Worm (Caenorhabditis elegans): ENCODE results near the gene F35G2.3.

F35G2.3 gene

DNA sequence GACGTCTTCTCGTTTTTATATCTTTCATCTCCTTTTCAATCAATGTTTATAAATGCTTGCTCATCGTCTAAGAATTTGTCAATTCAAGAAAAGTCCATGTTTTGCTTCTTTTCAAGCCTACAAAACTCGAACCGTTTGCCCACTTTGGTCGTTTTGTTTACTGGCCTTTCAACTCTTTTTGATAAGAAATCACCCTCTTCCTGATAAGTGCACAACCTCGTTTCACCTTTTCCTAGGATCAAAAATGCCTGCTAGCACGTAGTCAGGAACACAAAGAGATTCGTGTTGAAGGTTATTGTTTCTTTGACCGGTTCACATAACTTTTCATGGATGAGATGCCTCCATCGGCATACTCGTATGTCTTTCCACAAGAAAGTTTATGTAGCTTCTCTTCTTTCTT, 12.8 kb upstream of the F35G2.3 start:
- TF ChIP-seq tab-1 (GFP tag; IDR thresholded peaks at IDR 0.05) (no peak), ztf-29 (GFP tag; IDR thresholded peaks at IDR 0.05) (no peak), T22C8.4 (GFP tag; IDR thresholded peaks at IDR 0.05) (no peak), flt-1 (GFP tag; IDR thresholded peaks at IDR 0.05) (no peak), med-1 (GFP tag; optimal IDR thresholded peaks at IDR 0.05; ENCODE audit: insufficient read depth) (no peak), klf-2 (GFP tag; conservative IDR thresholded peaks at IDR 0.05) (no peak), cog-1 (tag; optimal IDR thresholded peaks at IDR 0.05) (no peak), ztf-23 (GFP tag; IDR thresholded peaks at IDR 0.05) (no peak), ref-1 (GFP tag; conservative IDR thresholded peaks at IDR 0.05) (no peak)

DNA sequence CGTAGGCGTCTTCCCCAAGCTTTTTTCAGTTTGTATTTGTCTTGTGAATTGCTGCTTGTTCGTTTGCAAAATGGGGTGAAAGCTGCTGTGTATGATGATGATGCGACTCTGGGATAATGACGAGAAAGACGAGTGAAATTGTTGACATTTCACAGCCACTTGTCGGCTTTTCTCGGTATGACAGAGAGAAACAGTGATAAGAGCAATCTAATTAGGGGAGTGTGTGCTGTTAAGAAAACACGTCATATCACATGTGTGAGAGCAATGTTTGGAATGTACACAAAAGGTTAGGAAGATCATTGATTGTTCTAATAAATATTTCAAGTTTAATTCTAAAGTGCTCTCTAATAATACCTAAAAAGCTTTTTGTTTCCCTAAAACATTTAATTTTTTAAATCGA, 11.7 kb upstream of the F35G2.3 start:
- TF ChIP-seq ztf-29 (GFP tag; IDR thresholded peaks at IDR 0.05): no peak
- no peak for TF ChIP-seq flt-1 (GFP tag; IDR thresholded peaks at IDR 0.05)
- TF ChIP-seq ztf-23 (GFP tag; IDR thresholded peaks at IDR 0.05): no peak
- TF ChIP-seq tab-1 (GFP tag; IDR thresholded peaks at IDR 0.05): no peak
- TF ChIP-seq med-1 (GFP tag; optimal IDR thresholded peaks at IDR 0.05; ENCODE audit: insufficient read depth): no peak
- no peak for TF ChIP-seq klf-2 (GFP tag; conservative IDR thresholded peaks at IDR 0.05)

- TF ChIP-seq cog-1 (tag; optimal IDR thresholded peaks at IDR 0.05): no peak
- no peak for TF ChIP-seq klf-2 (GFP tag; conservative IDR thresholded peaks at IDR 0.05)
- TF ChIP-seq T22C8.4 (GFP tag; IDR thresholded peaks at IDR 0.05): no peak
- no peak for TF ChIP-seq flt-1 (GFP tag; IDR thresholded peaks at IDR 0.05)
- no peak for TF ChIP-seq med-1 (GFP tag; optimal IDR thresholded peaks at IDR 0.05; ENCODE audit: insufficient read depth)
- no peak for TF ChIP-seq ref-1 (GFP tag; conservative IDR thresholded peaks at IDR 0.05)
- no peak for TF ChIP-seq ztf-23 (GFP tag; IDR thresholded peaks at IDR 0.05)
- TF ChIP-seq ztf-29 (GFP tag; IDR thresholded peaks at IDR 0.05): no peak
- TF ChIP-seq tab-1 (GFP tag; IDR thresholded peaks at IDR 0.05): no peak
These were observed 10.6 kb upstream of the F35G2.3 start for ce11 chrIV:12198816-12199215.

- no peak for TF ChIP-seq T22C8.4 (GFP tag; IDR thresholded peaks at IDR 0.05)
- TF ChIP-seq cog-1 (tag; optimal IDR thresholded peaks at IDR 0.05): no peak
- no peak for TF ChIP-seq ref-1 (GFP tag; conservative IDR thresholded peaks at IDR 0.05)
- no peak for TF ChIP-seq tab-1 (GFP tag; IDR thresholded peaks at IDR 0.05)
- no peak for TF ChIP-seq klf-2 (GFP tag; conservative IDR thresholded peaks at IDR 0.05)
- TF ChIP-seq ztf-29 (GFP tag; IDR thresholded peaks at IDR 0.05): no peak
- TF ChIP-seq ztf-23 (GFP tag; IDR thresholded peaks at IDR 0.05): no peak
- no peak for TF ChIP-seq med-1 (GFP tag; optimal IDR thresholded peaks at IDR 0.05; ENCODE audit: insufficient read depth)
- no peak for TF ChIP-seq flt-1 (GFP tag; IDR thresholded peaks at IDR 0.05)
These were observed 9.8 kb upstream of the F35G2.3 start for ce11 chrIV:12199538-12200158.

DNA sequence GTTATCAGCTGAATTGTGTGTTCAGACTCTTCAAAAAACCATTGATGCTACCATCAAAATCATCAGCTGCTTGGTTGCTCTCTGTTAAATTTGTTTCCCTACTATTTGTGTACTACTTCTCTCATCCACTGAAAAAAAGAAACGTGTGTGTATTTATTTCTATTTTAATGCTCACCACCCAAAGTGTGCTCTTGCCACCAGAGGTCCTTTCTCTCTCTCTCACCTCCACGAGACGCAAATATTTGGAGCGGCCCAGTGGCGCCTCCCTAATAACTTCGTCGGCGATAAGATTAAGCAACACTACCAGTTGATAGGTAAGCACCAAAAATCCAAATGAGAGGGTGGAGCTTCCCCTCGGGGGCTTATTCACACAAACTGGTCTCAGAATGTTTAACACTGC, 8.6 kb upstream of the F35G2.3 start:
- TF ChIP-seq ztf-29 (GFP tag; IDR thresholded peaks at IDR 0.05) (no peak), ref-1 (GFP tag; conservative IDR thresholded peaks at IDR 0.05) (no peak), ztf-23 (GFP tag; IDR thresholded peaks at IDR 0.05) (no peak), klf-2 (GFP tag; conservative IDR thresholded peaks at IDR 0.05) (no peak), flt-1 (GFP tag; IDR thresholded peaks at IDR 0.05) (no peak), cog-1 (tag; optimal IDR thresholded peaks at IDR 0.05) (no peak), med-1 (GFP tag; optimal IDR thresholded peaks at IDR 0.05; ENCODE audit: insufficient read depth) (no peak), tab-1 (GFP tag; IDR thresholded peaks at IDR 0.05) (no peak), T22C8.4 (GFP tag; IDR thresholded peaks at IDR 0.05) (no peak)

DNA sequence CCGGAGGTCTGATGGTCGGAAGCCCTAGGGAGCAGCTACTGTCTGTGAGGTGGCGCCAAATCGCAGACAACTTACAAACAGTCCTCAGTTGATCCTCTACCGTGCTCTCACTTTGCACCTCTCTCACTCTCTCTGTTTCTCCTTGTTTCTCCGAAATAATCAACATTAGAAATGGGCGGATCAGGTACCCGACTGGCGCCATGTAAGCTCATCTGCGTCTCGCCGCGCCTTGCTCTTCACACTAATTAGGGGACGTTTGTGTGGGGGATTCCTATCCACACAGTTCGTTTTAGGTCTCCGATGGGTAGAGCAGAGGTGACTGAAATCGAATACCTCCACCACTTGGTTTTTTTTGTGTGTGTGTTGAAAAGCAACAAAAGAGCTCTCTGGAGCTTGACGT, 7.4 kb upstream of the F35G2.3 start:
- TF ChIP-seq ref-1 (GFP tag; conservative IDR thresholded peaks at IDR 0.05) (no peak), ztf-29 (GFP tag; IDR thresholded peaks at IDR 0.05) (no peak), flt-1 (GFP tag; IDR thresholded peaks at IDR 0.05) (no peak), klf-2 (GFP tag; conservative IDR thresholded peaks at IDR 0.05) (no peak), cog-1 (tag; optimal IDR thresholded peaks at IDR 0.05) (no peak), T22C8.4 (GFP tag; IDR thresholded peaks at IDR 0.05) (no peak), tab-1 (GFP tag; IDR thresholded peaks at IDR 0.05) (no peak), med-1 (GFP tag; optimal IDR thresholded peaks at IDR 0.05; ENCODE audit: insufficient read depth) (no peak), ztf-23 (GFP tag; IDR thresholded peaks at IDR 0.05) (no peak)

DNA sequence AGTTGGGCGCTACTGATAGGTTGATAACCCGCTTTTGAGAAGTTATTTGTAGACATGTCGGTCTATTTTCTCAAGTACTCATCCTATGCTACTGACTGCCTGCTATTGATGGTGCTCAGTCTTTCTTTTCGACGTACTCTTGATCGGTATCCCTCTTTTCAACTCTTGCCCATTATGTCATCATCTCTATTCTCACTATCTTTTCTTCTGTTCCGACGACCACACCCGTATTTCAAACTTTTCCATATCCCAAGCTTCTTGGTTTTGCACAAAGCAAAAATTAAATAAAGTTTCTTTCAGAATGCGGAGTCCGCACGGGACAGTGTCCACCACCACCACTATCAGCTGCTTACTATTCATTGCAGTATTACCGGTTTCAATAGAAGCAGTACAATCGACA, 6.5 kb upstream of the F35G2.3 start, which contains the start of gene F35G2.1:
Gene F35G2.1 (plus strand): TSS at position 301 of the 400 bp plus-strand sequence.
- TF ChIP-seq ztf-29 (GFP tag; IDR thresholded peaks at IDR 0.05) (no peak), med-1 (GFP tag; optimal IDR thresholded peaks at IDR 0.05; ENCODE audit: insufficient read depth) (no peak), flt-1 (GFP tag; IDR thresholded peaks at IDR 0.05) (no peak), ztf-23 (GFP tag; IDR thresholded peaks at IDR 0.05) (no peak), ref-1 (GFP tag; conservative IDR thresholded peaks at IDR 0.05) (no peak), cog-1 (tag; optimal IDR thresholded peaks at IDR 0.05) (no peak), klf-2 (GFP tag; conservative IDR thresholded peaks at IDR 0.05) (no peak), T22C8.4 (GFP tag; IDR thresholded peaks at IDR 0.05) (no peak), tab-1 (GFP tag; IDR thresholded peaks at IDR 0.05) (no peak)

DNA sequence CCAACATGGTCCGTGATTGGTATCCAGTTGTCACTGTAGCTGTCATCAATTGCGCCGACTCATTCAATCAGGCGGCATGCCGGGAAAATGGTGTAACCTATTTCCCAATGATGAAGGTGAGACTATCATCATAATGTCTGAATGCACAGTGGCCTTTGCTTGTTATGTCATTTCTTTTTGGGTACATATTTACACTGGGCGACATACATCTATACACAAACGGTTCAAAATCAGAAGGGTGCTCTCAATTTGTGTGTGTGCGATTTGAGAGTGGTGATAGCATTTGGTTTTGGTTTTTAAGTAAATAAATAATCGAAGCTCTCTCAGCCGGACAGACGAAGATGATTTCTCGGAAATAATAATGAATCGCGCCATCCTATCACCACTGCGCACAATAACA, 5.5 kb upstream of the F35G2.3 start:
- TF ChIP-seq tab-1 (GFP tag; IDR thresholded peaks at IDR 0.05): no peak
- no peak for TF ChIP-seq T22C8.4 (GFP tag; IDR thresholded peaks at IDR 0.05)
- TF ChIP-seq ztf-23 (GFP tag; IDR thresholded peaks at IDR 0.05): no peak
- TF ChIP-seq flt-1 (GFP tag; IDR thresholded peaks at IDR 0.05): no peak
- TF ChIP-seq ztf-29 (GFP tag; IDR thresholded peaks at IDR 0.05): no peak
- no peak for TF ChIP-seq cog-1 (tag; optimal IDR thresholded peaks at IDR 0.05)
- no peak for TF ChIP-seq ref-1 (GFP tag; conservative IDR thresholded peaks at IDR 0.05)
- no peak for TF ChIP-seq med-1 (GFP tag; optimal IDR thresholded peaks at IDR 0.05; ENCODE audit: insufficient read depth)
- no peak for TF ChIP-seq klf-2 (GFP tag; conservative IDR thresholded peaks at IDR 0.05)

- TF ChIP-seq cog-1 (tag; optimal IDR thresholded peaks at IDR 0.05): no peak
- TF ChIP-seq med-1 (GFP tag; optimal IDR thresholded peaks at IDR 0.05; ENCODE audit: insufficient read depth): no peak
- no peak for TF ChIP-seq klf-2 (GFP tag; conservative IDR thresholded peaks at IDR 0.05)
- no peak for TF ChIP-seq ref-1 (GFP tag; conservative IDR thresholded peaks at IDR 0.05)
- no peak for TF ChIP-seq tab-1 (GFP tag; IDR thresholded peaks at IDR 0.05)
- no peak for TF ChIP-seq T22C8.4 (GFP tag; IDR thresholded peaks at IDR 0.05)
- no peak for TF ChIP-seq ztf-29 (GFP tag; IDR thresholded peaks at IDR 0.05)
- no peak for TF ChIP-seq ztf-23 (GFP tag; IDR thresholded peaks at IDR 0.05)
- TF ChIP-seq flt-1 (GFP tag; IDR thresholded peaks at IDR 0.05): no peak
These were observed 2.0 kb upstream of the F35G2.3 start for ce11 chrIV:12207454-12207853.

Data from whole organism, midembryonic.